Worm (Caenorhabditis elegans) whole organism, L2 larva: ENCODE results near the gene mpst-2.

Source experiments
- C34F6.9 ChIP-seq: fragments of 150-350 bp; optimal IDR thresholded peaks from 2 replicates; lab custom pipeline; 2014; ENCODE audit warnings: missing biosample characterization, missing genetic modification characterization
- F13H6.1 ChIP-seq: sonication (generic microtip); optimal IDR thresholded peaks from 2 replicates; lab custom pipeline; 2016; ENCODE audit warnings: missing genetic modification characterization, missing compliant biosample characterization
- Y55F3AM.14 ChIP-seq: fragments of 200-800 bp; sonication (Bioruptor generic); optimal IDR thresholded peaks from 2 replicates; lab custom pipeline; 2018; ENCODE audit warnings: mild to moderate bottlenecking, missing genetic modification characterization, missing compliant biosample characterization
- alr-1 ChIP-seq: fragments of 150-350 bp; optimal IDR thresholded peaks from 2 replicates; lab custom pipeline; 2014; ENCODE audit warnings: missing biosample characterization, missing genetic modification characterization
- ceh-82 ChIP-seq: fragments of 150-350 bp; optimal IDR thresholded peaks from 2 replicates; lab custom pipeline; 2014; ENCODE audit warnings: missing biosample characterization, missing genetic modification characterization
- crh-2 ChIP-seq: sonication (generic microtip); optimal IDR thresholded peaks from 2 replicates; lab custom pipeline; 2017; ENCODE audit warnings: missing biosample characterization, missing genetic modification characterization
- elt-1 ChIP-seq: fragments of 150-350 bp; optimal IDR thresholded peaks from 2 replicates; lab custom pipeline; 2014; ENCODE audit warnings: missing biosample characterization, missing genetic modification characterization
- lsy-2 ChIP-seq, 2 experiments: fragments of 150-350 bp in 1 of 2; sonication (generic microtip) in 1 of 2; optimal IDR thresholded peaks; 2 replicates each; lab custom pipeline; 2014 to 2017; ENCODE audit warnings: missing biosample characterization in 2 of 2, missing genetic modification characterization in 2 of 2
- mdl-1 ChIP-seq, 2 experiments: fragments of 150-350 bp in 1 of 2; sonication (generic microtip) in 1 of 2; optimal IDR thresholded peaks; 2 replicates each; lab custom pipeline; 2017; ENCODE audit warnings: missing biosample characterization in 2 of 2, missing genetic modification characterization in 2 of 2
- nhr-129 ChIP-seq: fragments of 150-350 bp; optimal IDR thresholded peaks from 2 replicates; lab custom pipeline; 2014; ENCODE audit warnings: missing biosample characterization, missing genetic modification characterization
- sma-9 ChIP-seq, 2 experiments: fragments of 150-350 bp in 1 of 2; sonication (generic microtip) in 1 of 2; optimal IDR thresholded peaks; 2 replicates each; lab custom pipeline; 2014 to 2016; ENCODE audit warnings: missing genetic modification characterization in 2 of 2, mild to moderate bottlenecking in 1 of 2, missing biosample characterization in 1 of 2, missing compliant biosample characterization in 1 of 2, missing genetic modification reagents in 1 of 2, moderate library complexity in 1 of 2
- snpc-4 ChIP-seq: fragments of 150-350 bp; optimal IDR thresholded peaks from 2 replicates; lab custom pipeline; 2014; ENCODE audit warnings: missing biosample characterization, missing genetic modification characterization

Gene mpst-2

ce11 chrV:14847291-14847915 is 45.9 kb downstream of the mpst-2 start, which contains the start of gene ret-1:
Gene ret-1 (minus strand): TSS chrV:14847413.
- TF ChIP-seq Y55F3AM.14 (GFP tag; lab: Kevin White, UChicago) (peak; percentile 68), C34F6.9 (tag; lab: Kevin White, UChicago) (peak; percentile 38), F13H6.1 (tag; lab: Kevin White, UChicago) (peak; percentile 68), crh-2 (no peak), sma-9 (GFP tag; optimal IDR thresholded peaks at IDR 0.05; lab: Kevin White, UChicago) (peak; percentile 41), sma-9 (tag; optimal IDR thresholded peaks at IDR 0.05; lab: Kevin White, UChicago) (no peak), nhr-129 (tag; lab: Kevin White, UChicago) (peak; percentile 73), mdl-1 (tag; optimal IDR thresholded peaks at IDR 0.05; lab: Kevin White, UChicago) (peak in 1 of 2 experiments; percentile 25), elt-1 (tag; lab: Kevin White, UChicago) (no peak)

DNA sequence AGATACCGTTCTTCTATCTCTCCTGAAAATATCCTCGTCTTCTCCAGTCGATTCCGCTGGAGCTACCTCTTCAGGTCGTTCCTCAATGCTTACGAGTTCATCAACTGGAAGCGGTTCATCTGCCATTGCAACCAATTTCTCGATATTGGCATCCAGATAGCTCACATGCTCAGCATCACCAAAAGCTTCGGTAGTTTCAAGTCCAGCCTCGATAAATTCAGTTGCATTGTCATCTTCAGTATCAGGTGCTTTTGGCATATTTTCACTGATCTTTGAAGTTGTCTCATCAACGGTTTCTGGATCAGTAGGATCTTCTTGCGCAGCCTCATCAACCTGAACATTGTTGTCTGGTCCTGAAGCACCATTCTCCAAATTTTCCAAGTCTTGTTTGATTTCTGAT is 51.6 kb downstream of the mpst-2 start:
- no peak for TF ChIP-seq alr-1 (tag; lab: Kevin White, UChicago)
- no peak for TF ChIP-seq snpc-4 (tag; lab: Kevin White, UChicago)
- no peak for TF ChIP-seq crh-2
- TF ChIP-seq lsy-2 (tag; optimal IDR thresholded peaks at IDR 0.05; lab: Kevin White, UChicago), result no peak
- TF ChIP-seq ceh-82, result no peak
- TF ChIP-seq Y55F3AM.14 (GFP tag; lab: Kevin White, UChicago), result no peak
